Worm (Caenorhabditis elegans) whole organism, L1 larva: Measurements from ENCODE around the gene wapl-1.

Source experiments
- C34B4.2 ChIP-seq: sonication (generic microtip); optimal IDR thresholded peaks from 2 replicates; lab custom pipeline; 2017; ENCODE audit warnings: mild to moderate bottlenecking, missing genetic modification characterization, missing compliant biosample characterization
- F16B12.6 ChIP-seq: fragments of 150-350 bp; optimal IDR thresholded peaks from 2 replicates; lab custom pipeline; 2014; ENCODE audit warnings: missing biosample characterization, missing genetic modification characterization
- aly-2 ChIP-seq: fragments of 150-350 bp; optimal IDR thresholded peaks from 2 replicates; lab custom pipeline; 2014; ENCODE audit warnings: missing biosample characterization, missing genetic modification characterization
- blmp-1 ChIP-seq: fragments of 150-350 bp; optimal IDR thresholded peaks from 2 replicates; lab custom pipeline; 2014; ENCODE audit warnings: missing biosample characterization, missing genetic modification characterization
- ceh-63 ChIP-seq: fragments of 200-800 bp; sonication (Bioruptor generic); optimal IDR thresholded peaks from 2 replicates; lab custom pipeline; 2018; ENCODE audit warnings: mild to moderate bottlenecking, missing genetic modification characterization, missing compliant biosample characterization
- dsc-1 ChIP-seq: sonication (generic microtip); optimal IDR thresholded peaks from 2 replicates; lab custom pipeline; 2016; ENCODE audit warnings: mild to moderate bottlenecking, missing genetic modification characterization, missing compliant biosample characterization
- efl-1 ChIP-seq, 4 experiments: fragments of 150-350 bp; optimal IDR thresholded peaks in 3 of 4; peaks in 1 of 4; 1 replicate in 1 of 4; 2 replicates in 3 of 4; lab custom pipeline; 2014; ENCODE audit warnings: missing biosample characterization in 2 of 4, missing genetic modification characterization in 2 of 4, missing genetic modification reagents in 2 of 4
- egl-13 ChIP-seq: sonication (generic microtip); optimal IDR thresholded peaks from 2 replicates; lab custom pipeline; 2016; ENCODE audit warnings: missing genotype, missing genetic modification reagents, missing genetic modification characterization, missing compliant biosample characterization
- ets-5 ChIP-seq: fragments of 200-800 bp; sonication (Bioruptor generic); IDR thresholded peaks from 2 replicates; pipeline ENCODE4 v1.3.6; 2022; ENCODE audit warnings: missing genetic modification characterization, missing compliant biosample characterization
- fkh-4 ChIP-seq: sonication (generic microtip); optimal IDR thresholded peaks from 2 replicates; lab custom pipeline; 2016; ENCODE audit warnings: missing compliant biosample characterization, missing genetic modification characterization, borderline replicate concordance
- fos-1 ChIP-seq: fragments of 150-350 bp; optimal IDR thresholded peaks from 2 replicates; lab custom pipeline; 2014; ENCODE audit warnings: missing biosample characterization, missing genetic modification characterization
- grh-1 ChIP-seq: fragments of 200-800 bp; sonication (Bioruptor generic); IDR thresholded peaks from 2 replicates; pipeline ENCODE4 v1.3.6; 2022; ENCODE audit warnings: missing genetic modification reagents, missing genetic modification characterization, missing compliant biosample characterization
- hlh-4 ChIP-seq: sonication (generic microtip); optimal IDR thresholded peaks from 2 replicates; lab custom pipeline; 2016; ENCODE audit warnings: mild to moderate bottlenecking, missing genetic modification characterization, missing compliant biosample characterization
- lin-13 ChIP-seq: fragments of 150-350 bp; optimal IDR thresholded peaks from 2 replicates; lab custom pipeline; 2014; ENCODE audit warnings: missing biosample characterization, missing genetic modification reagents, missing genetic modification characterization
- lin-14 ChIP-seq: fragments of 200-800 bp; sonication (Bioruptor generic); optimal IDR thresholded peaks from 2 replicates; lab custom pipeline; 2018; ENCODE audit warnings: mild to moderate bottlenecking, missing genetic modification characterization, moderate library complexity, missing compliant biosample characterization
- lin-35 ChIP-seq, 2 experiments: fragments of 150-350 bp; optimal IDR thresholded peaks; 2 replicates each; lab custom pipeline; 2014; ENCODE audit warnings: missing biosample characterization in 2 of 2, missing genetic modification characterization in 2 of 2, missing genetic modification reagents in 2 of 2
- lsy-2 ChIP-seq, 2 experiments: fragments of 150-350 bp; optimal IDR thresholded peaks; 2 replicates each; lab custom pipeline; 2014; ENCODE audit warnings: missing biosample characterization in 2 of 2, missing genetic modification characterization in 2 of 2
- nhr-20 ChIP-seq: sonication (generic microtip); optimal IDR thresholded peaks from 2 replicates; lab custom pipeline; 2016; ENCODE audit warnings: mild to moderate bottlenecking, missing genetic modification characterization, missing compliant biosample characterization
- nhr-47 ChIP-seq: sonication (generic microtip); optimal IDR thresholded peaks from 2 replicates; lab custom pipeline; 2016; ENCODE audit warnings: mild to moderate bottlenecking, missing genetic modification characterization, moderate library complexity, missing compliant biosample characterization
- nhr-76 ChIP-seq: sonication (generic microtip); optimal IDR thresholded peaks from 2 replicates; lab custom pipeline; 2017; ENCODE audit warnings: missing biosample characterization, missing genetic modification characterization
- nhr-77 ChIP-seq: fragments of 150-350 bp; optimal IDR thresholded peaks from 2 replicates; lab custom pipeline; 2014; ENCODE audit warnings: missing biosample characterization, missing genetic modification characterization
- nhr-85 ChIP-seq: sonication (generic microtip); peaks from one replicate; lab custom pipeline; 2016; ENCODE audit warnings: missing genetic modification characterization, inconsistent platforms, missing compliant biosample characterization
- rnt-1 ChIP-seq: sonication (generic microtip); optimal IDR thresholded peaks from 2 replicates; lab custom pipeline; 2016; ENCODE audit warnings: mild to moderate bottlenecking, missing genetic modification characterization, moderate library complexity, missing compliant biosample characterization
- skn-1 ChIP-seq: fragments of 150-350 bp; optimal IDR thresholded peaks from 2 replicates; lab custom pipeline; 2014; ENCODE audit warnings: missing biosample characterization, missing genetic modification characterization
- snu-23 ChIP-seq: sonication (generic microtip); optimal IDR thresholded peaks from 2 replicates; lab custom pipeline; 2016; ENCODE audit warnings: missing genetic modification characterization, missing compliant biosample characterization
- swsn-7 ChIP-seq: sonication (generic microtip); optimal IDR thresholded peaks from 2 replicates; lab custom pipeline; 2016; ENCODE audit warnings: missing genetic modification characterization, missing compliant biosample characterization
- unc-30 ChIP-seq: sonication (generic microtip); optimal IDR thresholded peaks from 2 replicates; lab custom pipeline; 2017; ENCODE audit warnings: missing biosample characterization, missing genetic modification characterization
- unc-86 ChIP-seq: sonication (generic microtip); optimal IDR thresholded peaks from 2 replicates; lab custom pipeline; 2016; ENCODE audit warnings: missing genetic modification characterization, missing compliant biosample characterization
- ztf-4 ChIP-seq: fragments of 150-350 bp; optimal IDR thresholded peaks from 2 replicates; lab custom pipeline; 2014; ENCODE audit warnings: missing biosample characterization, missing genetic modification characterization

Gene wapl-1

ce11 chrIV:4399418-4400136 is 46.0 kb downstream of the wapl-1 start:
- no peak for TF ChIP-seq lin-13 (GFP tag; lab: Kevin White, UChicago)
- no peak for TF ChIP-seq nhr-76 (tag; lab: Kevin White, UChicago)
- peak; percentile 63 for TF ChIP-seq blmp-1
- peak in 1 of 2 experiments; percentile 1 for TF ChIP-seq efl-1 (optimal IDR thresholded peaks at IDR 0.05; lab: Kevin White, UChicago)
- TF ChIP-seq efl-1 (GFP tag; optimal IDR thresholded peaks at IDR 0.05 in 1 of 2; lab: Kevin White, UChicago): peak in 1 of 2 experiments; percentile 71
- TF ChIP-seq dsc-1: no peak

ce11 chrIV:4398890-4399289 is 46.6 kb downstream of the wapl-1 start:
- TF ChIP-seq lin-13 (GFP tag; lab: Kevin White, UChicago): no peak
- TF ChIP-seq C34B4.2 (tag; lab: Kevin White, UChicago): no peak
- TF ChIP-seq aly-2 (tag; lab: Kevin White, UChicago): no peak
- TF ChIP-seq efl-1 (optimal IDR thresholded peaks at IDR 0.05; lab: Kevin White, UChicago): no peak
- peak in 1 of 2 experiments; percentile 56 for TF ChIP-seq efl-1 (GFP tag; optimal IDR thresholded peaks at IDR 0.05 in 1 of 2; lab: Kevin White, UChicago)
- no peak for TF ChIP-seq egl-13
- no peak for TF ChIP-seq fos-1 (tag; lab: Kevin White, UChicago)
- TF ChIP-seq swsn-7 (tag; lab: Kevin White, UChicago): no peak
- no peak for TF ChIP-seq lin-35 (GFP tag; optimal IDR thresholded peaks at IDR 0.05; lab: Kevin White, UChicago)

ce11 chrIV:4398420-4398819 is 47.1 kb downstream of the wapl-1 start:
- TF ChIP-seq rnt-1 (peak; percentile 32), F16B12.6 (tag; lab: Kevin White, UChicago) (no peak), lsy-2 (tag; optimal IDR thresholded peaks at IDR 0.05; lab: Kevin White, UChicago) (peak in 1 of 2 experiments; percentile 27), ceh-63 (GFP tag; lab: Kevin White, UChicago) (no peak), lin-35 (GFP tag; optimal IDR thresholded peaks at IDR 0.05; lab: Kevin White, UChicago) (peak in 1 of 2 experiments; percentile 12), lin-14 (GFP tag; lab: Kevin White, UChicago) (peak; percentile 45), nhr-47 (tag; lab: Kevin White, UChicago) (peak; percentile 16), ztf-4 (tag; lab: Kevin White, UChicago) (peak; percentile 26), unc-86 (tag; lab: Kevin White, UChicago) (no peak), skn-1 (tag; lab: Kevin White, UChicago) (peak; percentile 7), nhr-20 (tag; lab: Kevin White, UChicago) (peak; percentile 7), nhr-85 (tag; lab: Kevin White, UChicago) (peak; percentile 35), blmp-1 (peak; percentile 86)

ce11 chrIV:4397586-4397985 is 48.0 kb downstream of the wapl-1 start:
- TF ChIP-seq ets-5 (GFP tag; lab: Robert Waterston, UW) (no peak), efl-1 (optimal IDR thresholded peaks at IDR 0.05; lab: Kevin White, UChicago) (no peak), efl-1 (GFP tag; optimal IDR thresholded peaks at IDR 0.05 in 1 of 2; lab: Kevin White, UChicago) (peak in 1 of 2 experiments; percentile 89), snu-23 (no peak), lsy-2 (tag; optimal IDR thresholded peaks at IDR 0.05; lab: Kevin White, UChicago) (no peak), unc-30 (tag; lab: Kevin White, UChicago) (no peak)

- no peak for TF ChIP-seq nhr-77
- no peak for TF ChIP-seq hlh-4
- peak; percentile 56 for TF ChIP-seq blmp-1
- no peak for TF ChIP-seq fkh-4 (tag; lab: Kevin White, UChicago)
- no peak for TF ChIP-seq ceh-63 (GFP tag; lab: Kevin White, UChicago)
- TF ChIP-seq swsn-7 (tag; lab: Kevin White, UChicago): no peak
- TF ChIP-seq lin-14 (GFP tag; lab: Kevin White, UChicago): peak; percentile 15
- no peak for TF ChIP-seq grh-1 (GFP tag; lab: Robert Waterston, UW)
Observed at ce11 chrIV:4397111-4397510, 48.4 kb downstream of the wapl-1 start.
